Worm (Caenorhabditis elegans): ENCODE results near the gene F44F4.15.

DNA sequence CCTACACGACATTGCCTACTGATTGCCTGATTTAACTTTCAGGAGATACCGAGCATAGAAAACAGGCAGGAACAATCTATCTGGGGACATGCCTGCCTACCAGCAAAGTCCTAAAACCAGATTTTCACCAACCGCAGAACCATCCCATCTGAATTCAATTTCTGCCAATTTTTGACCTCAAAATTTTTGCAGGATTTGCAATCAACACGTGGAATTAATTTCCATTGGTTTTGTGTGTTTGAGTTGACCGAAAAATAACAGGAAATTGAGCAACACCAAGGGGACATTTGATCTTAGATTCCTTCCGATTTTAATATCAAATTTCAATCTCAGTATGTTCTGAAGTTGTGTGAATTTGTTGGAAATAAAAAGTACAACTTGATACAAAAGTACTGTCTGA is 15.5 kb upstream of the F44F4.15 start:
- TF ChIP-seq sea-1 (GFP tag; conservative IDR thresholded peaks at IDR 0.05) (no peak), ama-1 (optimal IDR thresholded peaks at IDR 0.05) (no peak), ceh-13 (GFP tag; optimal IDR thresholded peaks at IDR 0.05) (no peak), B0310.2 (tag; optimal IDR thresholded peaks at IDR 0.05) (no peak)
